Worm (Caenorhabditis elegans): ENCODE results near the gene lin-1.

ce11 chrIV:2308203-2308602, 8.1 kb upstream of the lin-1 start:
- no peak for TF ChIP-seq dao-5 (tag; optimal IDR thresholded peaks at IDR 0.05)
- no peak for TF ChIP-seq him-1 (tag; optimal IDR thresholded peaks at IDR 0.05)

All from whole organism, L4/young adult.